Fruit fly (Drosophila melanogaster): ENCODE results near the gene MED20.

MED20 gene

DNA sequence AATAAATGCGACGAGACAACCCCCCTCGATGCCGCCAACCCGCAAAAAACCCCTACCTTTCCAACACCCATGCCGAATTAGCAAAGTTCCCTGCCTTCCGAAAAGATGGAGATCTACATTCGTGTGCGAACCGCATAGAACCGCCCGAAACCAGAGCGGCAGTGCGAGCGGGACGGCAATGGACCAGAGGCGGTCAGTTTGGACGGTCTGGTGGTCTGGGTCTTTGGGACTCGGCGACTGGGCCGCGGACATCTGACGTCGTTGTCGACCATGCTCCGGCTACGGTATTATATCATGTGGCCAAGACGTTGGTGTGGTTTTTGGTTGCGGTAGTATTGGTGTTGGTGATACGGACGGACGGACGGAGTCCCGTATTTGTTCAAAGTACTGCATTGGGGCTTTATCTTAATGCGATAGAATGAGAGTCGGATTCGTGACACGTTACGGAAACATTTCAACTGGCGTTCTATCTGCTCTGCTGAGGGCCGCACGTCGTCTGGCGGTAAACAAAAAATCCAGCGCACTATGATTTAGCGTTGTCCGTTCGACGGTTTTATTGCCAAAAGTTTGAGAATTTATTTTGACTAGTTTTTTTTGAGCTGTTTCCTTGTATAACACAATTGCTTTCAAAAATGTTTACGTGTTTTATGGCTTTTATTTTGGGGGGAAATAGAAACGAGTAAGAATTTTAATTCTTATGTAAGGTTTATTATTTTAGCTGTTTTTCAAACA lies 14.3 kb upstream of the MED20 start (continued):
- TF ChIP-seq tll (GFP tag; optimal IDR thresholded peaks at IDR 0.05): no peak
- 0 out of 2 replicates have a peak, but pooled peaks have one; percentile 8 for TF ChIP-seq CG3847 (GFP tag; IDR thresholded peaks at IDR 0.05)
- TF ChIP-seq ftz-f1 (GFP tag; optimal IDR thresholded peaks at IDR 0.05): no peak
- no peak for TF ChIP-seq pfk (GFP tag; optimal IDR thresholded peaks at IDR 0.05)
- TF ChIP-seq amos (GFP tag; IDR thresholded peaks at IDR 0.05; ENCODE audit: partially characterized antibody): no peak; the same call in 1 of the 2 replicates
- no peak for TF ChIP-seq Max (GFP tag; optimal IDR thresholded peaks at IDR 0.05)
- TF ChIP-seq CG16815 (GFP tag; optimal IDR thresholded peaks at IDR 0.05): no peak
- TF ChIP-seq Stat92E (GFP tag; optimal IDR thresholded peaks at IDR 0.05): no peak
- 0 out of 3 replicates have a peak, but pooled peaks have one; percentile 5 for TF ChIP-seq Dbx (GFP tag; IDR thresholded peaks at IDR 0.05)
- peak; percentile 80 for TF ChIP-seq CG12769 (tag; optimal IDR thresholded peaks at IDR 0.05)
- TF ChIP-seq CG15269 (tag; optimal IDR thresholded peaks at IDR 0.05): peak; percentile 36
- peak; percentile 48 for TF ChIP-seq cg (GFP tag; optimal IDR thresholded peaks at IDR 0.05)
- TF ChIP-seq sisA (GFP tag; IDR thresholded peaks at IDR 0.05): no peak
- TF ChIP-seq tio (GFP tag; optimal IDR thresholded peaks at IDR 0.05): no peak
- TF ChIP-seq inv (GFP tag; IDR thresholded peaks at IDR 0.05; ENCODE audit: partially characterized antibody): no peak; the same call in 1 of the 2 replicates
- no peak for TF ChIP-seq CG8290 (GFP tag; optimal IDR thresholded peaks at IDR 0.05)
- TF ChIP-seq CG8290 (tag; optimal IDR thresholded peaks at IDR 0.05): peak in 1 of 2 experiments; percentile 53
- TF ChIP-seq cwo (GFP tag; optimal IDR thresholded peaks at IDR 0.05): peak; percentile 27
- TF ChIP-seq Med (GFP tag): peak; percentile 83
- TF ChIP-seq toy (GFP tag; IDR thresholded peaks at IDR 0.05): no peak
- no peak for TF ChIP-seq CG12299 (tag; optimal IDR thresholded peaks at IDR 0.05)
- no peak for TF ChIP-seq br (optimal IDR thresholded peaks at IDR 0.05)
- no peak for TF ChIP-seq Spps (tag; optimal IDR thresholded peaks at IDR 0.05)
- no peak for TF ChIP-seq usp (GFP tag; optimal IDR thresholded peaks at IDR 0.05)
- TF ChIP-seq CG7357 (GFP tag; IDR thresholded peaks at IDR 0.05): no peak
- TF ChIP-seq CG18764 (GFP tag; optimal IDR thresholded peaks at IDR 0.05): no peak
- peak; percentile 27 for TF ChIP-seq fu2 (GFP tag; optimal IDR thresholded peaks at IDR 0.05)
- TF ChIP-seq ERR (GFP tag; optimal IDR thresholded peaks at IDR 0.05): no peak
- TF ChIP-seq CG17359 (tag; optimal IDR thresholded peaks at IDR 0.05): peak; percentile 1
- TF ChIP-seq CG5180 (GFP tag; optimal IDR thresholded peaks at IDR 0.05): no peak
- no peak for TF ChIP-seq Hmx (GFP tag; optimal IDR thresholded peaks at IDR 0.05)
- no peak for TF ChIP-seq CG14667 (GFP tag; IDR thresholded peaks at IDR 0.05)
- peak; percentile 1 for TF ChIP-seq CHES-1-like (GFP tag; optimal IDR thresholded peaks at IDR 0.05)
- TF ChIP-seq chinmo (GFP tag; IDR thresholded peaks at IDR 0.05; ENCODE audit: partially characterized antibody): peak; percentile 91
- no peak for TF ChIP-seq gfzf (GFP tag; optimal IDR thresholded peaks at IDR 0.05)
- no peak for TF ChIP-seq CG7928 (GFP tag; optimal IDR thresholded peaks at IDR 0.05)
- TF ChIP-seq CG17912 (GFP tag; optimal IDR thresholded peaks at IDR 0.05): no peak
- no peak for TF ChIP-seq Lim3 (GFP tag; IDR thresholded peaks at IDR 0.05)
- TF ChIP-seq CG15514 (GFP tag; optimal IDR thresholded peaks at IDR 0.05): no peak
- TF ChIP-seq CG9609 (GFP tag; optimal IDR thresholded peaks at IDR 0.05): no peak
- TF ChIP-seq fru (optimal IDR thresholded peaks at IDR 0.05): no peak
- TF ChIP-seq ci (GFP tag; IDR thresholded peaks at IDR 0.05): peak; percentile 58; the same call in 1 of the 3 replicates
- TF ChIP-seq CG30020 (tag; optimal IDR thresholded peaks at IDR 0.05): no peak
- no peak for TF ChIP-seq CG8089 (GFP tag; optimal IDR thresholded peaks at IDR 0.05)
- TF ChIP-seq jing (GFP tag; optimal IDR thresholded peaks at IDR 0.05): no peak
- TF ChIP-seq MBD-R2 (GFP tag; IDR thresholded peaks at IDR 0.05): peak; percentile 24; the same call in 1 of the 2 replicates
- TF ChIP-seq ham (GFP tag; IDR thresholded peaks at IDR 0.05): 0 out of 2 replicates have a peak, but pooled peaks have one; percentile 10
- no peak for TF ChIP-seq ro (GFP tag; IDR thresholded peaks at IDR 0.05)
- TF ChIP-seq repo (GFP tag; optimal IDR thresholded peaks at IDR 0.05): no peak
- TF ChIP-seq CG1529 (GFP tag; optimal IDR thresholded peaks at IDR 0.05): no peak

Measured in whole organism, embryonic.